Fruit fly (Drosophila melanogaster) whole organism, wandering third instar larva: ENCODE results near the gene CG31464.

Experiments
- CG32264 ChIP-seq: fragments of 200-800 bp; sonication (Bioruptor generic); optimal IDR thresholded peaks from 2 replicates; lab custom pipeline; 2016; ENCODE audit warnings: missing biosample characterization, missing genetic modification characterization
- CG9705 ChIP-seq: fragments of 200-800 bp; sonication (Bioruptor generic); optimal IDR thresholded peaks from 2 replicates; lab custom pipeline; 2018; ENCODE audit warnings: missing biosample characterization, mild to moderate bottlenecking, missing genetic modification characterization
- CrebA ChIP-seq: fragments of 200-800 bp; sonication (Bioruptor generic); optimal IDR thresholded peaks from 2 replicates; lab custom pipeline; 2016; ENCODE audit warnings: missing biosample characterization, mild to moderate bottlenecking, missing genetic modification characterization, borderline replicate concordance
- Dfd ChIP-seq: fragments of >200 bp; optimal IDR thresholded peaks from 2 replicates; lab custom pipeline; 2017; ENCODE audit warnings: missing biosample characterization, missing genetic modification characterization
- Dif ChIP-seq: fragments of 200-275, 200-300 bp; sonication (Bioruptor generic); optimal IDR thresholded peaks from 2 replicates; lab custom pipeline; 2018; ENCODE audit warnings: missing biosample characterization, missing genetic modification characterization; ENCODE audit not compliant: partially characterized antibody
- Hr78 ChIP-seq: fragments of >200 bp; optimal IDR thresholded peaks from 2 replicates; lab custom pipeline; 2017; ENCODE audit warnings: missing biosample characterization, missing genetic modification characterization
- Hr83 ChIP-seq: fragments of 200-300 bp; sonication (Bioruptor generic); optimal IDR thresholded peaks from 2 replicates; lab custom pipeline; 2016; ENCODE audit warnings: missing biosample characterization, mild to moderate bottlenecking, missing genetic modification characterization, moderate library complexity; ENCODE audit not compliant: poor library complexity, severe bottlenecking
- Jra ChIP-seq: sonication (Bioruptor generic); optimal IDR thresholded peaks from 2 replicates; lab custom pipeline; 2016; ENCODE audit warnings: missing biosample characterization, missing genetic modification characterization
- Mio ChIP-seq: sonication (Bioruptor generic); optimal IDR thresholded peaks from 2 replicates; lab custom pipeline; 2016; ENCODE audit warnings: missing biosample characterization, missing genetic modification characterization
- OdsH ChIP-seq: fragments of 200-800 bp; sonication (Bioruptor generic); optimal IDR thresholded peaks from 2 replicates; lab custom pipeline; 2016; ENCODE audit warnings: missing biosample characterization, mild to moderate bottlenecking, missing genetic modification characterization
- Rel ChIP-seq, 2 experiments: fragments of 200-800 bp; sonication (Bioruptor generic) in 1 of 2; optimal IDR thresholded peaks; 2 replicates in 1 of 2; 3 replicates in 1 of 2; lab custom pipeline; 2016 to 2019; ENCODE audit warnings: mild to moderate bottlenecking in 2 of 2, missing biosample characterization in 2 of 2, missing genetic modification characterization in 2 of 2, moderate library complexity in 1 of 2
- Sp1 ChIP-seq: fragments of 200-800 bp; sonication (Bioruptor generic); optimal IDR thresholded peaks from 3 replicates; lab custom pipeline; 2019; ENCODE audit warnings: missing biosample characterization, mild to moderate bottlenecking, missing genetic modification characterization, moderate library complexity
- Vsx2 ChIP-seq: fragments of 200-300, 225-300 bp; sonication (Bioruptor generic); optimal IDR thresholded peaks from 2 replicates; lab custom pipeline; 2018; ENCODE audit warnings: missing biosample characterization, missing genetic modification characterization; ENCODE audit not compliant: partially characterized antibody
- brk ChIP-seq: fragments of 200-800 bp; sonication (Bioruptor generic); optimal IDR thresholded peaks from 2 replicates; lab custom pipeline; 2016; ENCODE audit warnings: missing biosample characterization, mild to moderate bottlenecking, missing genetic modification characterization
- dl ChIP-seq, 2 experiments: fragments of 175-275, 200-275 bp in 1 of 2; fragments of 200-275 bp in 1 of 2; sonication (Bioruptor generic); optimal IDR thresholded peaks; lab custom pipeline; 2018; ENCODE audit warnings: mild to moderate bottlenecking in 2 of 2, missing biosample characterization in 2 of 2, missing genetic modification characterization in 2 of 2, moderate library complexity in 2 of 2; ENCODE audit not compliant: partially characterized antibody in 2 of 2, insufficient read depth in 1 of 2
- dmrt93B ChIP-seq: fragments of 200-800 bp; sonication (Bioruptor generic); optimal IDR thresholded peaks from 2 replicates; lab custom pipeline; 2018; ENCODE audit warnings: missing biosample characterization, mild to moderate bottlenecking, missing genetic modification characterization
- dsf ChIP-seq: sonication (Bioruptor generic); optimal IDR thresholded peaks from 2 replicates; lab custom pipeline; 2016; ENCODE audit warnings: missing biosample characterization, missing genetic modification characterization, borderline replicate concordance
- ey ChIP-seq: fragments of 200-800 bp; sonication (Bioruptor generic); optimal IDR thresholded peaks from 2 replicates; lab custom pipeline; 2016; ENCODE audit warnings: missing biosample characterization, missing genetic modification characterization
- fru ChIP-seq: fragments of 200-800 bp; sonication (Bioruptor generic); optimal IDR thresholded peaks from 3 replicates; lab custom pipeline; 2016; ENCODE audit warnings: missing biosample characterization, mild to moderate bottlenecking, missing genetic modification characterization
- h ChIP-seq: fragments of 200-800 bp; sonication (Bioruptor generic); optimal IDR thresholded peaks from 3 replicates; lab custom pipeline; 2016; ENCODE audit warnings: missing biosample characterization, mild to moderate bottlenecking, missing genetic modification characterization
- jim ChIP-seq: fragments of 175-275, 200-325 bp; sonication (Bioruptor generic); optimal IDR thresholded peaks from 2 replicates; lab custom pipeline; 2016; ENCODE audit warnings: missing biosample characterization, mild to moderate bottlenecking, missing genetic modification characterization
- lola ChIP-seq: fragments of >200 bp; optimal IDR thresholded peaks from 2 replicates; lab custom pipeline; 2017; ENCODE audit warnings: missing biosample characterization, missing genetic modification characterization
- pan ChIP-seq: fragments of >200 bp; optimal IDR thresholded peaks from 2 replicates; lab custom pipeline; 2017
- psq ChIP-seq: fragments of 200-800 bp; sonication (Bioruptor generic); optimal IDR thresholded peaks from 3 replicates; lab custom pipeline; 2017; ENCODE audit warnings: missing biosample characterization, mild to moderate bottlenecking, missing genetic modification characterization, moderate library complexity
- rgr ChIP-seq: fragments of 200-800 bp; sonication (Bioruptor generic); optimal IDR thresholded peaks from 3 replicates; lab custom pipeline; 2016; ENCODE audit warnings: missing biosample characterization, mild to moderate bottlenecking, missing genetic modification characterization
- sage ChIP-seq: fragments of 200-800 bp; sonication (Bioruptor generic); optimal IDR thresholded peaks from 2 replicates; lab custom pipeline; 2016; ENCODE audit warnings: missing biosample characterization, mild to moderate bottlenecking, missing genetic modification characterization
- tai ChIP-seq: sonication (Bioruptor generic); optimal IDR thresholded peaks from 2 replicates; lab custom pipeline; 2016; ENCODE audit warnings: missing biosample characterization, missing genetic modification characterization
- usp ChIP-seq: fragments of >200 bp; optimal IDR thresholded peaks from 2 replicates; lab custom pipeline; 2017; ENCODE audit warnings: missing biosample characterization, missing genetic modification characterization
- woc ChIP-seq: sonication (Bioruptor generic); optimal IDR thresholded peaks from 2 replicates; lab custom pipeline; 2016; ENCODE audit warnings: missing biosample characterization, mild to moderate bottlenecking, missing genetic modification characterization

CG31464 gene

DNA sequence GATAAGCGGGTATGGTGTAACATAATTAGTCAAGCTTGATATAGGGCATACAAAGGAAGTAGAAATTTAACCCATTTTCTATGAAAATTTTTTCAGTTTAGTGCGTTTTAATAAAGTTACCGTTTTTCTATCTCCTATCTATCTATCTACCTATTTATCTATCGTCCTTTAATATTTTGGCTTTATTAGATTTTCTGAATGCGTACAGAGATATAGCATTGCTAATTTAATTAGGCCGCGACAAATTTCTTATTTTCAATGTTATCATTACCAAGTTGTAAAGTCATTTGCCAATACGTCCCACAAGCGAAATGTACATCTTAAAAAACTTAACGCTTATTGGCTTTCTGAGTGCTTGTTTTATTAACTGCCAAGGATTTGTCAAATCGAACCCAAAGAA is 42.9 kb upstream of the CG31464 start, which contains the start of gene CG15864:
Gene CG15864, plus strand, starts transcription at position 301 of the 400 bp plus-strand sequence.
- TF ChIP-seq dl (GFP tag; optimal IDR thresholded peaks at IDR 0.05; lab: Kevin White, UChicago; ENCODE audit: insufficient read depth in 1 of 2, partially characterized antibody in 2 of 2) (no peak), Jra (GFP tag; lab: Kevin White, UChicago) (no peak), psq (GFP tag; lab: Kevin White, UChicago) (no peak), sage (GFP tag; lab: Kevin White, UChicago) (no peak), Dfd (GFP tag; lab: Kevin White, UChicago) (no peak), jim (GFP tag; lab: Kevin White, UChicago) (no peak), usp (GFP tag; lab: Kevin White, UChicago) (no peak), Mio (GFP tag; lab: Kevin White, UChicago) (no peak), tai (GFP tag; lab: Kevin White, UChicago) (no peak), Rel (GFP tag; optimal IDR thresholded peaks at IDR 0.05; lab: Kevin White, UChicago) (no peak), Rel (tag; optimal IDR thresholded peaks at IDR 0.05; lab: Kevin White, UChicago) (no peak), pan (lab: Kevin White, UChicago) (no peak), Hr83 (GFP tag; lab: Kevin White, UChicago) (no peak), Hr78 (GFP tag; lab: Kevin White, UChicago) (no peak)

DNA sequence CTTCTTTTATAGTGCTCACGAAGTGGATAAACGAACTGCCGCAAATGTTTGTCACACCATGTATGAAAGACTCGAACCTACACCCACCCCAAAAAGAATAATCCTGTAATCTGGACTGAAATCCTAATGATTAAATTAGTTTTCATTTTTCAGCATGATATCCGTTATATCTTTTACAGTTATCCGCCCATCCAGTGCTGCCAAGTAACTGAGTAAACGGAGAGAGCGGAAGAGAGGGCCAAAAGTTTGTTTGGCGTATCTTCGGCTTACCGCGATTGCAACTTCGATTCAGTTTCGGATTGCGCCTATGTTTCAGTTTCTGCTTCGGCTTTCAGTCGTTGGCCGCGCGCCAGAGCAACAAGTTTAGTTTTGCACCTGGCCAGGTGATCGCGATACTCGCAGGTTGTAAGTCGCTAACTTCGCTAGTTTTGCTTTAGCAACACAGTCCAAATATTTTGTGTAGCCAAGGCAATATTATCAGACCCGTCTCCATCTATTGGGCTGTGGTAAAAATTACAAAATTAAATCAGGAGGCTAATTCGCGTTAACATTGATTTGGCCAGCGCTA is 40.8 kb upstream of the CG31464 start, which contains the start of gene mtg:
Gene mtg, plus strand, starts transcription at position 332 of the 568 bp plus-strand sequence.
- TF ChIP-seq CrebA (GFP tag; lab: Kevin White, UChicago) = no peak
- no peak for TF ChIP-seq OdsH (GFP tag; lab: Kevin White, UChicago)
- TF ChIP-seq Sp1 (GFP tag; lab: Kevin White, UChicago) = no peak
- TF ChIP-seq woc = no peak
- no peak for TF ChIP-seq brk (GFP tag; lab: Kevin White, UChicago)
- TF ChIP-seq rgr (GFP tag; lab: Kevin White, UChicago) = no peak

DNA sequence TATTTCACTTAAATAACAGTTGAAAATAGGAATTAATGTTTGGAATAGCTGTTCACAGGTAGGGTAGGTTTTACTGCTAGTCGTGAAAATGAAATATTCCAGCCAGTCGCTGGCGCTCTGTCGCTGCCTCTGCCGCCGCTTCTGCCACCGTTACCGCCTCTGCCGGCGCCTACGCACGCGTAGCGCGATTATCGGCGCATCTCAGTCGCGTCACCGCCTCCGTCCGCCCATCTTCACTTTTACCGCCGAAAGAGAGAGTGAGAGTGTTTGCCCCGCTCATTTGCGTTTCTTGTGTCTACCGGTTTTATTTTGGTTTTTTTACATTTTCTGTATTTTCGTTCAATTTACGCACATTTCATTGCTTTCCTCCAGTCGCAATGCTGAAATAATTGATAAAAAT is 39.5 kb upstream of the CG31464 start:
- TF ChIP-seq CG9705 (GFP tag; lab: Kevin White, UChicago) = no peak
- no peak for TF ChIP-seq OdsH (GFP tag; lab: Kevin White, UChicago)
- TF ChIP-seq Dif (GFP tag; lab: Kevin White, UChicago) = no peak
- TF ChIP-seq CG32264 (GFP tag; lab: Kevin White, UChicago) = no peak
- TF ChIP-seq tai (GFP tag; lab: Kevin White, UChicago) = no peak
- no peak for TF ChIP-seq Rel (GFP tag; optimal IDR thresholded peaks at IDR 0.05; lab: Kevin White, UChicago)
- TF ChIP-seq Rel (tag; optimal IDR thresholded peaks at IDR 0.05; lab: Kevin White, UChicago) = no peak
- no peak for TF ChIP-seq CrebA (GFP tag; lab: Kevin White, UChicago)
- no peak for TF ChIP-seq lola (GFP tag; lab: Kevin White, UChicago)
- no peak for TF ChIP-seq Hr83 (GFP tag; lab: Kevin White, UChicago)
- TF ChIP-seq dl (GFP tag; optimal IDR thresholded peaks at IDR 0.05; lab: Kevin White, UChicago; ENCODE audit: insufficient read depth in 1 of 2, partially characterized antibody in 2 of 2) = no peak
- TF ChIP-seq Vsx2 (GFP tag; lab: Kevin White, UChicago) = no peak
- no peak for TF ChIP-seq ey
- no peak for TF ChIP-seq Mio (GFP tag; lab: Kevin White, UChicago)

DNA sequence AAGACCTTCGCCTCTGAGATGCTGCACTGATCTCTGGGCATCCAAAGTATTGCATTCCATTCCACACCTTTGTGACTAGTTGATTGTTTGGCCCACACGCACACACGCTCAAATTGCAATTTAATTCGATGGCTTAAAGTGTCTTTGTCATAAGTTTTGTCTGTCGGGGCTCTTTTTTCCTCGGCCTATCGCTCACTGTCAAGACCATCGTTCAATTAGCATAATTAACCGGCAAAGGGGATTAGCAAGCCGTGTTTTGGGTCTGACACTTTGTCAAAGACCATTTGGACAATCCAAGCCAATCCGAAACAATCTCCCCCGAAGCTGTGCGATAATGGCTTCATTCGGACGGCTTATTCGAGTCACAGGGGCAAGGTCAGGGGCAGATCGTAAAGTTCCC is 36.7 kb upstream of the CG31464 start:
- TF ChIP-seq usp (GFP tag; lab: Kevin White, UChicago) (no peak), Sp1 (GFP tag; lab: Kevin White, UChicago) (no peak), jim (GFP tag; lab: Kevin White, UChicago) (no peak), fru (no peak), Hr83 (GFP tag; lab: Kevin White, UChicago) (no peak), OdsH (GFP tag; lab: Kevin White, UChicago) (no peak), psq (GFP tag; lab: Kevin White, UChicago) (no peak)

DNA sequence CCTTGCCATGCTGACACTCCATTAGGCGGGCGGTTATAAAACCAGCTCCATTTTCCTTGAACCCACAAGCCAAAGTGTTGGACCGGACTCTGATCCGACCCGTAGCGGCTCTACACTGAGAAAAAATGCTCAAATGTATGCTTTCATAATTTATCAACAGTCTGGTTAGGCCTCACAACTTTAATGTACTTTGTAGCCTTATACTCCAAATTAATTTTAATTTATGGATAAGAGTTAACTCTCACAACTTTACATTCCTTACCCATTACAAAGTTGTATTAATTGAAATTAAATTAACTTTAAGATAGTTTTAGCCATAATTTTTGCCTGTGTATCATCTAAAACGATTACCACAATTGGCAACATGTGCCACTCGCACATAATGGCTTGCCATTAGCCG is 35.0 kb upstream of the CG31464 start:
- TF ChIP-seq usp (GFP tag; lab: Kevin White, UChicago) = no peak
- no peak for TF ChIP-seq fru
- TF ChIP-seq dsf (GFP tag; lab: Kevin White, UChicago) = no peak
- TF ChIP-seq tai (GFP tag; lab: Kevin White, UChicago) = no peak
- TF ChIP-seq CG9705 (GFP tag; lab: Kevin White, UChicago) = no peak
- no peak for TF ChIP-seq h (GFP tag; lab: Kevin White, UChicago)
- no peak for TF ChIP-seq CrebA (GFP tag; lab: Kevin White, UChicago)
- TF ChIP-seq Jra (GFP tag; lab: Kevin White, UChicago) = no peak
- TF ChIP-seq dmrt93B = no peak
